Fruit fly (Drosophila melanogaster): ENCODE measurements around the gene CG43390.

CG43390 gene

dm6 chr3L:11552996-11553671 is 26.6 kb downstream of the CG43390 start (continued):
- TF ChIP-seq hth (optimal IDR thresholded peaks at IDR 0.05) (no peak), Mrtf (GFP tag; IDR thresholded peaks at IDR 0.05) (no peak), cg (GFP tag; optimal IDR thresholded peaks at IDR 0.05) (peak; percentile 100), CG17829 (tag; optimal IDR thresholded peaks at IDR 0.05) (peak; percentile 62), lab (GFP tag; optimal IDR thresholded peaks at IDR 0.05) (peak; percentile 40), maf-S (GFP tag; optimal IDR thresholded peaks at IDR 0.05) (no peak), CG3726 (GFP tag; IDR thresholded peaks at IDR 0.05) (no peak), Lhr (GFP tag; optimal IDR thresholded peaks at IDR 0.05) (no peak), Dad (GFP tag; optimal IDR thresholded peaks at IDR 0.05) (no peak), CG11398 (GFP tag; optimal IDR thresholded peaks at IDR 0.05) (no peak), jing (GFP tag; optimal IDR thresholded peaks at IDR 0.05) (no peak), CG15479 (GFP tag; optimal IDR thresholded peaks at IDR 0.05) (peak; percentile 78), Dll (GFP tag; IDR thresholded peaks at IDR 0.05; ENCODE audit: partially characterized antibody) (peak; percentile 82), CG9609 (GFP tag; optimal IDR thresholded peaks at IDR 0.05) (no peak), eyg (GFP tag; optimal IDR thresholded peaks at IDR 0.05) (no peak), Aef1 (GFP tag; IDR thresholded peaks at IDR 0.05) (peak; percentile 70), CG31365 (tag; optimal IDR thresholded peaks at IDR 0.05) (peak; percentile 32), Dref (GFP tag; IDR thresholded peaks at IDR 0.05) (no peak), CG11695 (GFP tag; IDR thresholded peaks at IDR 0.05) (no peak), fd96Cb (tag; optimal IDR thresholded peaks at IDR 0.05) (no peak), MTF-1 (GFP tag; optimal IDR thresholded peaks at IDR 0.05; ENCODE audit: borderline replicate concordance) (peak; percentile 11), CG4328 (GFP tag; optimal IDR thresholded peaks at IDR 0.05) (no peak), Lim3 (GFP tag; IDR thresholded peaks at IDR 0.05) (no peak), bab2 (GFP tag; optimal IDR thresholded peaks at IDR 0.05) (no peak), zen (tag; optimal IDR thresholded peaks at IDR 0.05) (no peak), ATbp (GFP tag; optimal IDR thresholded peaks at IDR 0.05) (no peak), CTCF (GFP tag; optimal IDR thresholded peaks at IDR 0.05) (peak; percentile 14), CG9215 (GFP tag; IDR thresholded peaks at IDR 0.05) (no peak), sna (GFP tag; IDR thresholded peaks at IDR 0.05; ENCODE audit: partially characterized antibody) (peak; percentile 82), scrt (GFP tag; optimal IDR thresholded peaks at IDR 0.05) (peak; percentile 97), disco-r (GFP tag; optimal IDR thresholded peaks at IDR 0.05) (no peak), CG13775 (GFP tag; optimal IDR thresholded peaks at IDR 0.05) (no peak), ssp (GFP tag; IDR thresholded peaks at IDR 0.05) (no peak), CG12744 (GFP tag; optimal IDR thresholded peaks at IDR 0.05) (no peak), bcd (GFP tag; optimal IDR thresholded peaks at IDR 0.05) (no peak), pb (GFP tag; optimal IDR thresholded peaks at IDR 0.05) (peak; percentile 12), Mad (GFP tag; optimal IDR thresholded peaks at IDR 0.05) (no peak), abd-A (tag; optimal IDR thresholded peaks at IDR 0.05) (peak; percentile 88), CG12071 (GFP tag; optimal IDR thresholded peaks at IDR 0.05) (peak; percentile 69), CG34224 (GFP tag; IDR thresholded peaks at IDR 0.05; ENCODE audit: partially characterized antibody) (peak; percentile 94), CG10321 (GFP tag; IDR thresholded peaks at IDR 0.05) (no peak), Hand (GFP tag; optimal IDR thresholded peaks at IDR 0.05) (peak; percentile 72), kay (GFP tag; optimal IDR thresholded peaks at IDR 0.05) (no peak), Opbp (GFP tag; IDR thresholded peaks at IDR 0.05; ENCODE audit: partially characterized antibody) (peak; percentile 40; the same call in 1 of the 3 replicates), esg (GFP tag; conservative IDR thresholded peaks at IDR 0.05) (no peak), Hr39 (optimal IDR thresholded peaks at IDR 0.05) (no peak), ind (GFP tag; optimal IDR thresholded peaks at IDR 0.05) (no peak), Xrp1 (GFP tag; IDR thresholded peaks at IDR 0.05) (no peak), CG10147 (GFP tag; optimal IDR thresholded peaks at IDR 0.05) (peak; percentile 38), Dip3 (GFP tag; optimal IDR thresholded peaks at IDR 0.05) (no peak), ro (GFP tag; IDR thresholded peaks at IDR 0.05) (no peak)
